Worm (Caenorhabditis elegans): ENCODE data around the gene C15H11.11.

- TF ChIP-seq set-16 (GFP tag; IDR thresholded peaks at IDR 0.05) (peak; percentile 100), nhr-11 (tag; optimal IDR thresholded peaks at IDR 0.05) (peak; percentile 64), nhr-42 (GFP tag; IDR thresholded peaks at IDR 0.05) (0 out of 2 replicates have a peak, but pooled peaks have one; percentile 56), unc-130 (GFP tag; optimal IDR thresholded peaks at IDR 0.05) (no peak), nhr-237 (tag; optimal IDR thresholded peaks at IDR 0.05) (no peak), lsy-2 (tag; optimal IDR thresholded peaks at IDR 0.05) (peak; percentile 65 to 79), R02D3.7 (tag; optimal IDR thresholded peaks at IDR 0.05) (no peak), snpc-4 (tag; optimal IDR thresholded peaks at IDR 0.05) (no peak), ztf-11 (tag; optimal IDR thresholded peaks at IDR 0.05) (no peak), fkh-10 (GFP tag; optimal IDR thresholded peaks at IDR 0.05) (peak; percentile 52), unc-62 (GFP tag; optimal IDR thresholded peaks at IDR 0.05 in 1 of 2) (peak in 1 of 2 experiments; percentile 52), unc-62 (tag; optimal IDR thresholded peaks at IDR 0.05) (no peak), Y105C5A.15 (GFP tag; IDR thresholded peaks at IDR 0.05) (no peak)
Observed at ce11 chrV:14366487-14366962, 48.8 kb upstream of the C15H11.11 start.

Data from whole organism, L4 larva.